Fruit fly (Drosophila melanogaster) whole organism, pupa: ENCODE data around the gene eIF3l.

Experiments used
- CG10348 ChIP-seq: fragments of 200-800 bp; sonication (Bioruptor generic); IDR thresholded peaks from 2 replicates; pipeline ENCODE4 v1.3.6; 2022; ENCODE audit warnings: missing biosample characterization, missing genetic modification characterization
- CG12605 ChIP-seq: fragments of 200-800 bp; sonication (Bioruptor generic); IDR thresholded peaks from 2 replicates; pipeline ENCODE4 v1.3.6; 2022; ENCODE audit warnings: missing biosample characterization, missing genetic modification characterization
- CG13204 ChIP-seq: fragments of 200-800 bp; sonication (Bioruptor generic); optimal IDR thresholded peaks from 2 replicates; lab custom pipeline; 2018; ENCODE audit warnings: missing biosample characterization, mild to moderate bottlenecking, missing genetic modification characterization, moderate library complexity
- CG14655 ChIP-seq: fragments of 200-800 bp; sonication (Bioruptor generic); optimal IDR thresholded peaks from 3 replicates; lab custom pipeline; 2017; ENCODE audit warnings: mild to moderate bottlenecking, missing biosample characterization, missing genetic modification reagents, missing genetic modification characterization
- CG15710 ChIP-seq: fragments of 200-800 bp; sonication (Bioruptor generic); optimal IDR thresholded peaks from 2 replicates; lab custom pipeline; 2018; ENCODE audit warnings: missing biosample characterization, mild to moderate bottlenecking, missing genetic modification characterization, moderate library complexity
- CG17806 ChIP-seq: fragments of 200-800 bp; sonication (Bioruptor generic); optimal IDR thresholded peaks from 2 replicates; lab custom pipeline; 2018; ENCODE audit warnings: missing biosample characterization, mild to moderate bottlenecking, missing genetic modification characterization, moderate library complexity
- CG32121 ChIP-seq: fragments of 200-800 bp; sonication (Bioruptor generic); IDR thresholded peaks from 2 replicates; pipeline ENCODE4 v1.3.6; 2022; ENCODE audit warnings: missing biosample characterization, missing genetic modification characterization
- CG34367 ChIP-seq: fragments of 200-800 bp; sonication (Bioruptor generic); optimal IDR thresholded peaks from 2 replicates; lab custom pipeline; 2018; ENCODE audit warnings: missing biosample characterization, mild to moderate bottlenecking, missing genetic modification characterization
- CG4496 ChIP-seq: fragments of 200-800 bp; sonication (Bioruptor generic); IDR thresholded peaks from 3 replicates; pipeline ENCODE4 v1.3.6; 2022; ENCODE audit warnings: missing biosample characterization, missing genetic modification characterization
- CG8159 ChIP-seq: fragments of 200-800 bp; sonication (Bioruptor generic); optimal IDR thresholded peaks from 3 replicates; lab custom pipeline; 2018; ENCODE audit warnings: missing biosample characterization, mild to moderate bottlenecking, missing genetic modification characterization, moderate library complexity
- CG8301 ChIP-seq: fragments of 200-800 bp; sonication (Bioruptor generic); optimal IDR thresholded peaks from 2 replicates; lab custom pipeline; 2018; ENCODE audit warnings: missing biosample characterization, mild to moderate bottlenecking, missing genetic modification characterization
- CG9948 ChIP-seq: fragments of 200-800 bp; sonication (Bioruptor generic); optimal IDR thresholded peaks from 2 replicates; lab custom pipeline; 2018; ENCODE audit warnings: missing biosample characterization, mild to moderate bottlenecking, missing genetic modification characterization, moderate library complexity
- D1 ChIP-seq: fragments of 200-800 bp; sonication (Bioruptor generic); optimal IDR thresholded peaks from 2 replicates; lab custom pipeline; 2018; ENCODE audit warnings: missing biosample characterization, mild to moderate bottlenecking, missing genetic modification characterization, moderate library complexity
- EcR ChIP-seq: fragments of 200-800 bp; sonication (Bioruptor generic); optimal IDR thresholded peaks from 3 replicates; lab custom pipeline; 2019; ENCODE audit warnings: missing biosample characterization, missing genetic modification characterization, mild to moderate bottlenecking, moderate library complexity, missing genetic modification reagents
- Ets98B ChIP-seq: fragments of 200-800 bp; sonication (Bioruptor generic); IDR thresholded peaks from 2 replicates; pipeline ENCODE4 v1.3.6; 2022; ENCODE audit warnings: missing biosample characterization, missing genetic modification characterization
- Pif1A ChIP-seq: fragments of 200-800 bp; sonication (Bioruptor generic); optimal IDR thresholded peaks from 3 replicates; lab custom pipeline; 2016; ENCODE audit warnings: missing biosample characterization, missing genetic modification characterization
- Pif1B ChIP-seq: fragments of 200-800 bp; sonication (Bioruptor generic); optimal IDR thresholded peaks from 3 replicates; lab custom pipeline; 2016; ENCODE audit warnings: missing biosample characterization, missing genetic modification characterization
- Snoo ChIP-seq: fragments of 200-800 bp; sonication (Bioruptor generic); optimal IDR thresholded peaks from 3 replicates; lab custom pipeline; 2017; ENCODE audit warnings: missing biosample characterization, mild to moderate bottlenecking, missing genetic modification characterization, inconsistent platforms
- fd96Ca ChIP-seq: fragments of 200-800 bp; sonication (Bioruptor generic); IDR thresholded peaks from 3 replicates; pipeline ENCODE4 v1.3.6; 2022; ENCODE audit warnings: missing biosample characterization, missing genetic modification characterization
- gl ChIP-seq: fragments of 200-800 bp; sonication (Bioruptor generic); optimal IDR thresholded peaks from 2 replicates; lab custom pipeline; 2018; ENCODE audit warnings: missing biosample characterization, mild to moderate bottlenecking, missing genetic modification characterization
- rn ChIP-seq: fragments of 200-800 bp; sonication (Bioruptor generic); IDR thresholded peaks from 2 replicates; pipeline ENCODE4 v1.3.6; 2022; ENCODE audit warnings: missing biosample characterization, missing genetic modification characterization

The eIF3l gene

DNA sequence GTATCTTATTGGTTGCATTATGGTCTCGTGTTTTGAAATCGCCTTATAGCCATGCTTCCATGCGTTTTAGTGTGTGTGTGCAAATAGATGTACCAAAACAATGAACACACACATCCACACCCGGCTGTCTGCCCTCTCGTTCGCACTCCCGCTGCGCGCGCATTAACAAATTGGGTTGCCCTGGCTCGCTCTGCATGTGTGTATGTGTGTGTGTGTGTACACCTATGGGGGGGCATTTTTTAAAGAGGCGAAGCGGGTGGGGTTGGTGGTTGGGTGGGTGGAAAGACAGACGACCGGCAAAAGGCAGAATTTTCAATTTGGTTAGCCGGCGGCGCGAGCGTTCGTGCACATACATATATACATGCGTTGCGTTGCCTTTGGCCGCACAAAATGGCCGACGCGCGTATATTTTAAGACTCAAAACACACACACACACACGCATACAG lies 21.7 kb downstream of the eIF3l start:
- peak; percentile 6 for TF ChIP-seq CG8159
- no peak for TF ChIP-seq CG8301 (tag; lab: Kevin White, UChicago)
- peak; percentile 4 for TF ChIP-seq CG34367 (tag; lab: Kevin White, UChicago)
- peak; percentile 20 for TF ChIP-seq CG15710 (tag; lab: Kevin White, UChicago)
- peak; percentile 16 for TF ChIP-seq gl
- no peak for TF ChIP-seq D1 (tag; lab: Kevin White, UChicago)
- TF ChIP-seq CG17806 = peak; percentile 3
- peak; percentile 57; the same call in 1 of the 2 replicates for TF ChIP-seq Ets98B (GFP tag; lab: Robert Waterston, UW)
- peak; percentile 54; the same call in 1 of the 3 replicates for TF ChIP-seq fd96Ca (GFP tag; lab: Robert Waterston, UW)
- peak; percentile 50 for TF ChIP-seq EcR (GFP tag; lab: Kevin White, UChicago)
- TF ChIP-seq CG4496 = no peak
- TF ChIP-seq CG13204 (GFP tag; lab: Kevin White, UChicago) = peak; percentile 78
- TF ChIP-seq CG9948 (tag; lab: Kevin White, UChicago) = no peak
- TF ChIP-seq Pif1A (GFP tag; lab: Kevin White, UChicago) = no peak
- peak; percentile 64 for TF ChIP-seq CG32121 (GFP tag; lab: Robert Waterston, UW)
- TF ChIP-seq rn (GFP tag; lab: Robert Waterston, UW) = no peak
- TF ChIP-seq CG12605 (GFP tag; lab: Robert Waterston, UW) = 0 out of 2 replicates have a peak, but pooled peaks have one; percentile 28

DNA sequence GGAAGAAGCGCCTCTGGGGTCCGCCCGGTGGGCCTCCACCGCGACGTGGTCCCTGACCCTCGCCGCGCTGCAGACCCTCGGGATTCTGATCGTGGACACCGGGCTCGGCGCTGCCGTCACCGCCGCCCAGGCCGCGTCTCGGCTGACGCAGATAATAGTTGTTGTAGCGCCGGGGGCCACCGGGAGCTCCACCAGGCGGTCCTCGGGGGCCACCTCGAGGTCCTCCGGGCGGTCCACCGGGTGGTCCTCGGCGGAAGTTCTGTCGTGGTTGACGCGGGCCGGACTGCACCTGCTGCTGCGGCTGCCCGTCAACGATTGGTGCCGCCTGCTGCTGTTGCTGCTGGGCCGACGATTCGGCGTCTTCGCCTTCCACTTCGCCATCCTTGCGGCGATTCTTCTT lies 23.0 kb downstream of the eIF3l start:
- TF ChIP-seq CG8159 (no peak), CG4496 (no peak), gl (no peak), CG12605 (GFP tag; lab: Robert Waterston, UW) (no peak), CG9948 (tag; lab: Kevin White, UChicago) (no peak), Pif1A (GFP tag; lab: Kevin White, UChicago) (no peak), D1 (tag; lab: Kevin White, UChicago) (no peak), CG10348 (GFP tag; lab: Robert Waterston, UW) (no peak)

DNA sequence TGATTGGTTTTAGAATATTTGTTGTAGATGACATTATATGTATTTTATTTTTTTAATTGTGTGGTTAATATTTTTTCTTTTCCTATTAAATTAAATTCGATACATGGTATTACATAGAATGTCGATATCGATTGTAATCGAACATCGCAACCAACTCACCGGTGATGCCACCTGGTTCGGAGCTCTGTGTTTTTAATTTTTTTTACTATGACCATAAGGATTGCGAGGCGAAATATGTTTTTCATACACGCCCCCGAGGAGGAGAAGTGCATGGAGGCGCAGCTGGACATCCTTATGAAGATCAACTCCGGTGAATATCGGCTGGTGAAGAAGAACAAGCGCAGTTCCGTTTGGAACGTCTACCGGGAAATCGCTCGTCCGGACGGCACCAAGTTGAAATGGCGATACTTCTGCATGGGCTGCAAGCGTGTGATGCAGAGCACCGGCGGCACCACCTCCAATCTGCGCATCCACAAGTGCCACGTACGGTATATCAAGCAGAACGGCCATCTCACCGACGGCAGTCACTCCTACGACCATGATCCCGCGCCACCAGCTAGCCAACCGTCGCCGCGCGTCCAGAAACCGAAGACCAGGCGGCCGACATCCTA lies 25.9 kb downstream of the eIF3l start, which contains the start of gene CG11560:
CG11560 (plus strand) TSS at position 145 of the 611 bp plus-strand sequence.
- TF ChIP-seq CG8301 (tag; lab: Kevin White, UChicago) = no peak
- TF ChIP-seq CG32121 (GFP tag; lab: Robert Waterston, UW) = no peak
- TF ChIP-seq, all 21 proteins: peak for 0

DNA sequence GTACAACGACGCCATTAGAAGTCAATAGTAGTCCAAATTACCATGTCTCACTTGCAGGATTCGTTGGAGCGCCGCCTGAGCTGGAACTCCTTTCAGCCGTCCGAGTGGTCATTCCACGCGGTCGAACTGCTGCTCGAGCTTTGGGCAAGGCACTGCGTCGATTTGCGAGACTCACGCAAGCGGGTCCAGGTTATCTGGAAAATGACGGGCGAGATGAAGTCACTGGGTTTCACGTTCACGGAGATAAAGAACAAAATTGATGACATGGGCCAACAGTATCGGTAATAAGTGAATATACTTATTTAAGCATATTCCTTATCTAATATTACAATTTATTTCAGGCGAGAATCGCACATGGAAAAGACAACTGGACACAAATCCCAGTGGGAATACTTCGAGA lies 27.3 kb downstream of the eIF3l start:
- TF ChIP-seq CG12605 (GFP tag; lab: Robert Waterston, UW) = no peak
- TF ChIP-seq CG4496 = no peak
- no peak for TF ChIP-seq D1 (tag; lab: Kevin White, UChicago)
- no peak for TF ChIP-seq CG32121 (GFP tag; lab: Robert Waterston, UW)
- no peak for TF ChIP-seq CG15710 (tag; lab: Kevin White, UChicago)
- no peak for TF ChIP-seq Pif1B (GFP tag; lab: Kevin White, UChicago)
- no peak for TF ChIP-seq fd96Ca (GFP tag; lab: Robert Waterston, UW)
- no peak for TF ChIP-seq CG13204 (GFP tag; lab: Kevin White, UChicago)
- TF ChIP-seq gl = no peak
- no peak for TF ChIP-seq CG10348 (GFP tag; lab: Robert Waterston, UW)

DNA sequence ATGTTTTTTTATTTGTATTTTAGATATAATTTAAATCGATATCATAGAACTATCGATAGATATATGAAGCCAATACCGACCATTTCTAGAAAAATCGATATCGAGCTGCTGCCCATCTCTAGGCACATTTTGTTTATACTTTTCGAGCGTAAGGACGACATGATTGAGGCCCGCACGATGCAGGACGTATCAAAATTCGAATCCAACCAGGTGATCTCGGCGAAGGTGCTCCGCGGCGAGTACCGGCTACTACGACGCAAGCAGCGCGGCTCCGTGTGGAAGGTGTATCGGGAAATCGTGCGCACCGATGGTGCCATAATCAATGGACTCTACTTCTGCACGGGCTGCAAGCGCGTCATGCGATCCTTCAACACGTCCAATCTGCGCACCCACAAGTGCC lies 27.7 kb downstream of the eIF3l start, which contains the start of gene ssp:
ssp (plus strand) TSS at position 102 of the 400 bp plus-strand sequence.
- no peak for TF ChIP-seq CG17806
- TF ChIP-seq Pif1A (GFP tag; lab: Kevin White, UChicago) = no peak

DNA sequence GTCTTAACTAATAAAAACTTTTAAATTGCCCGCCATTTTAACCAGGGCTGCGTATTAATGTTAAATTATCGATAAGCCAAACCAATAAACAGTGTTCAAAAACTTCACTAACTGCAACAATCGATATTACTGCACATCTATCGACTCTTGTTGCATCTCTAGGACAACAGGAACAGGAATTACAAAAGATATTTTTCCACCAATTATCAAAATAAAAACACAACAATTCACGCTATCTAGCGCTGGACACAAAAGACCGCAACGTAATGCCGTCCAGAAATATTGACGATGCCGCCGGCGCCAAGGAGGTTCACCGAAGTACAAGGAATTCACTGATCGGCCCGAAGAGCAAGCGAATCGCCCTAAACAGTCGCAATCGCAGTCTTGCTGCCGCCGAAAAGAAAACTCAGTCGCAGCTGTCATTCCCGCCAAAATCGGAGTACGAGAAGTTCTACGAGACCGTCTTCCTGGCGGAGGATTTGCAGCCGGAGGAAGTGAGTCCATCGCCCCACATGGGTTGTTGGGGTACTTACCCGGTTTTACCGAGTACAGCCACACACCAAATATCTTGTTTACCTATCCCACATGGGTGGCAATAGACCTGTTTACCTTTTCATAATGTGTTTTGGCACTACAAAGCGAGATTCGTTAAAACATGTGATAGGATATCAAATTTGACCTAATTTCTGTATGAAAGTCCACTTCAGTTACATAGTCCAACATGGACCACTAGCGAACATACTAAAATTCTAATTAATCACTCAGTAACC lies 29.7 kb downstream of the eIF3l start, which contains the start of gene vers:
vers (plus strand) TSS at position 136 of the 770 bp plus-strand sequence.
- TF ChIP-seq CG12605 (GFP tag; lab: Robert Waterston, UW) = no peak

DNA sequence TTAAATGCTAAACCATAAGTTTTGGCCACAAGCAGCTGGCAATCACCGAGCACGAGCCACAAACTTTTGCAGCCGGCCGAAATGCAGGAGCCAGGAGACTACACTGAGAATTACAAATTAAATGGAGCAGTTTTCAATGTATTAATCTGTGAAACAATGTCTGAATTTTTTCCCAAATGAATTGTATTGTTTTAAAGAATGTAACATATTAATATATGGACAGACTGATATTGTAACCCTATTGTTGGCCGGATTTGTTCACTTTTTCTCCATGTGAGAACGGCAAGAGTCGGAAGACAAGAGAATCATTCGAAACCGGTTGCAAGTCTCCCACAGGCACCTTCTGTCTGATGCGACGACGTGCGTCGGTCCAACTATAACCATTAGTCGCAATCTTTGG lies 30.8 kb downstream of the eIF3l start:
- TF ChIP-seq CG17806 (peak; percentile 91), CG15710 (tag; lab: Kevin White, UChicago) (peak; percentile 87), CG12605 (GFP tag; lab: Robert Waterston, UW) (peak; percentile 74), CG34367 (tag; lab: Kevin White, UChicago) (peak; percentile 88), CG14655 (GFP tag; lab: Kevin White, UChicago) (peak; percentile 93), Snoo (tag; lab: Kevin White, UChicago) (peak; percentile 87), CG4496 (peak; percentile 83), EcR (GFP tag; lab: Kevin White, UChicago) (no peak), CG8301 (tag; lab: Kevin White, UChicago) (peak; percentile 92), gl (peak; percentile 83), CG10348 (GFP tag; lab: Robert Waterston, UW) (no peak), D1 (tag; lab: Kevin White, UChicago) (peak; percentile 62), rn (GFP tag; lab: Robert Waterston, UW) (peak; percentile 5; the same call in 1 of the 2 replicates), CG9948 (tag; lab: Kevin White, UChicago) (peak; percentile 87), CG13204 (GFP tag; lab: Kevin White, UChicago) (no peak), Pif1A (GFP tag; lab: Kevin White, UChicago) (peak; percentile 89), CG32121 (GFP tag; lab: Robert Waterston, UW) (no peak), fd96Ca (GFP tag; lab: Robert Waterston, UW) (peak; percentile 82; the same call in 2 of the 3 replicates), Pif1B (GFP tag; lab: Kevin White, UChicago) (peak; percentile 91), CG8159 (peak; percentile 86), Ets98B (GFP tag; lab: Robert Waterston, UW) (peak; percentile 65)
- TF ChIP-seq, all 21 proteins: peak for 17
